Worm (Caenorhabditis elegans) whole organism, late embryonic: Measurements from ENCODE around the gene math-21.
"Not testable (repeated sequence)": the region's sequence is repeated elsewhere in the genome, so short reads cannot be mapped to it uniquely, and the experiment has no call there.

ENCODE experiments used
- dmd-4 ChIP-seq: sonication (generic microtip); optimal IDR thresholded peaks from 2 replicates; lab custom pipeline; 2016; ENCODE audit warnings: borderline replicate concordance, missing genetic modification characterization, missing compliant biosample characterization
- elt-2 ChIP-seq: sonication (generic microtip); optimal IDR thresholded peaks from 2 replicates; lab custom pipeline; 2016; ENCODE audit warnings: missing genetic modification reagents, missing genetic modification characterization, missing compliant biosample characterization
- hlh-30 ChIP-seq: sonication (generic microtip); optimal IDR thresholded peaks from 2 replicates; lab custom pipeline; 2017; ENCODE audit warnings: antibody characterized with exemption, missing genetic modification characterization, missing compliant biosample characterization; ENCODE audit not compliant: insufficient read depth
- pqm-1 ChIP-seq: sonication (generic microtip); optimal IDR thresholded peaks from 2 replicates; lab custom pipeline; 2016; ENCODE audit warnings: missing genetic modification characterization, missing compliant biosample characterization

ce11 chrII:2000720-2001119 is 6.9 kb downstream of the math-21 start, which contains the start of gene ceh-84:
- not testable (repeated sequence) for TF ChIP-seq elt-2, dmd-4, hlh-30, pqm-1 (tag; lab: Kevin White, UChicago)
